Fruit fly (Drosophila melanogaster): ENCODE measurements around the gene CG5937.
A peak's percentile ranks its signal among the peaks of the same experiment; 100 is the strongest.

CG5937 gene

DNA sequence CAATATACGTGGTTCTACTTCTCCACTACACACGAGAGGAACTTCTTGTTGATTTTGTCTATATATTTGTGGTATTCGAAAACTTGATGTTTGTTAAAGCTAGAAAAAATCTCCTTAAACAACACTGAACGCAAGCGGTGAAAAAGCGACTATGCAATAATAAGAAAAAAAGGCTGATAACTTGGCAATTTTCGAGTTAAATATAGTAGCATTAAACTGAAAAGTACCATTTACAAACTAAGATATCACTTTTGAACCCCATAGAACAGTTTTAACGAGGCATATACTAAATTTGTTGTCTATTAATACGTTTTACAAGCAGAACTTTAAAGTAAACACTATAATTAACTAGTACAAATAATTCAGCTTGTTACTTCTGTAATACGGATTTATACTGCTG lies 37.9 kb downstream of the CG5937 start, which contains the start of gene CG4666:
TSS of gene CG4666 (minus strand) at position 101 of the 400 bp plus-strand sequence.
- TF ChIP-seq CG12605 (GFP tag; IDR thresholded peaks at IDR 0.05) (no peak), Pif1B (GFP tag; optimal IDR thresholded peaks at IDR 0.05) (no peak), D1 (tag; optimal IDR thresholded peaks at IDR 0.05) (no peak), CG32121 (GFP tag; IDR thresholded peaks at IDR 0.05) (no peak), CG10348 (GFP tag; IDR thresholded peaks at IDR 0.05) (no peak), CG9948 (tag; optimal IDR thresholded peaks at IDR 0.05) (no peak), CG14655 (GFP tag; optimal IDR thresholded peaks at IDR 0.05) (no peak), CG8159 (tag; optimal IDR thresholded peaks at IDR 0.05) (no peak), CG4496 (GFP tag; IDR thresholded peaks at IDR 0.05) (no peak), Pif1A (GFP tag; optimal IDR thresholded peaks at IDR 0.05) (no peak), rn (GFP tag; IDR thresholded peaks at IDR 0.05) (no peak), Snoo (tag; optimal IDR thresholded peaks at IDR 0.05) (no peak), CG17806 (tag; optimal IDR thresholded peaks at IDR 0.05) (no peak), CG8301 (tag; optimal IDR thresholded peaks at IDR 0.05) (no peak), Ets98B (GFP tag; IDR thresholded peaks at IDR 0.05) (no peak), CG34367 (tag; optimal IDR thresholded peaks at IDR 0.05) (no peak), gl (tag; optimal IDR thresholded peaks at IDR 0.05) (no peak), CG15710 (tag; optimal IDR thresholded peaks at IDR 0.05) (no peak), CG13204 (GFP tag; optimal IDR thresholded peaks at IDR 0.05) (no peak)

DNA sequence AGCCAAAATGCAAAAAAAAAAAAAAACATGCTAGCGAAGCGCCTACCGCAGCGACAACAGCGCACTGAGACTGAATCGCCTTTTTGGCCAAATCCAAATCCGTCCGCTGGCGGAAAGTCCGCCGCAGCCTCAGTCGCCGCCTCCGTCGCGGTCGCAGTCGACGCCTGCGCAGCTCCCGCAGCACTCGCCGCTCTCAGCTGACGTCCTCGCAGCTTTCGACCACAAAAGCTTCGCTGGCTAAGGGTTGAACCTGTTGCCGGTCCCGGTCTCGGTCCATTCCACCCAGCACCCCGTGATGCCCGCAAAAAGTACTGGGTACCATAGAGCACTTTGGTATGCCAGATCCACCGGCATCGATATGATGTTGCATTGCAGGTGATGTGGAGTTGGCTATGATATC lies 41.5 kb downstream of the CG5937 start, which contains the start of gene CG4660:
TSS of gene CG4660 (minus strand) at position 77 of the 400 bp plus-strand sequence.
- TF ChIP-seq D1 (tag; optimal IDR thresholded peaks at IDR 0.05), result no peak
- TF ChIP-seq CG12605 (GFP tag; IDR thresholded peaks at IDR 0.05), result peak; percentile 88

- 0 out of 3 replicates have a peak, but pooled peaks have one; percentile 45 for TF ChIP-seq CG4496 (GFP tag; IDR thresholded peaks at IDR 0.05)
- TF ChIP-seq D1 (tag; optimal IDR thresholded peaks at IDR 0.05), result no peak
- 0 out of 2 replicates have a peak, but pooled peaks have one; percentile 26 for TF ChIP-seq CG32121 (GFP tag; IDR thresholded peaks at IDR 0.05)
- no peak for TF ChIP-seq CG12605 (GFP tag; IDR thresholded peaks at IDR 0.05)
- TF ChIP-seq Ets98B (GFP tag; IDR thresholded peaks at IDR 0.05), result peak; percentile 32; the same call in 1 of the 2 replicates
- peak; percentile 13 for TF ChIP-seq CG13204 (GFP tag; optimal IDR thresholded peaks at IDR 0.05)
Observed at dm6 chrX:6089679-6090460, 50.1 kb downstream of the CG5937 start, which contains the start of gene raptor. Gene raptor, minus strand, starts transcription at chrX:6090201.

- TF ChIP-seq Ets98B (GFP tag; IDR thresholded peaks at IDR 0.05) (peak; percentile 64), CG15710 (tag; optimal IDR thresholded peaks at IDR 0.05) (peak; percentile 30), CG34367 (tag; optimal IDR thresholded peaks at IDR 0.05) (peak; percentile 23), gl (tag; optimal IDR thresholded peaks at IDR 0.05) (no peak), CG9948 (tag; optimal IDR thresholded peaks at IDR 0.05) (peak; percentile 21), CG17806 (tag; optimal IDR thresholded peaks at IDR 0.05) (peak; percentile 24), CG10348 (GFP tag; IDR thresholded peaks at IDR 0.05) (no peak), rn (GFP tag; IDR thresholded peaks at IDR 0.05) (no peak), CG14655 (GFP tag; optimal IDR thresholded peaks at IDR 0.05) (no peak), D1 (tag; optimal IDR thresholded peaks at IDR 0.05) (no peak), Pif1A (GFP tag; optimal IDR thresholded peaks at IDR 0.05) (peak; percentile 59), Pif1B (GFP tag; optimal IDR thresholded peaks at IDR 0.05) (peak; percentile 37), CG8301 (tag; optimal IDR thresholded peaks at IDR 0.05) (peak; percentile 50), fd96Ca (GFP tag; IDR thresholded peaks at IDR 0.05) (peak; percentile 75), CG12605 (GFP tag; IDR thresholded peaks at IDR 0.05) (peak; percentile 54; the same call in 1 of the 2 replicates), CG4496 (GFP tag; IDR thresholded peaks at IDR 0.05) (peak; percentile 56; the same call in 2 of the 3 replicates), CG8159 (tag; optimal IDR thresholded peaks at IDR 0.05) (peak; percentile 12), CG13204 (GFP tag; optimal IDR thresholded peaks at IDR 0.05) (no peak), EcR (GFP tag; optimal IDR thresholded peaks at IDR 0.05) (no peak), CG32121 (GFP tag; IDR thresholded peaks at IDR 0.05) (peak; percentile 67), Snoo (tag; optimal IDR thresholded peaks at IDR 0.05) (peak; percentile 9)
Observed at dm6 chrX:6090809-6091667, 51.2 kb downstream of the CG5937 start, which contains the start of the genes Nep1 and Mipp2. Gene Nep1, plus strand, starts transcription at chrX:6091205. Gene Mipp2, minus strand, starts transcription at chrX:6091471.

- TF ChIP-seq CG34367 (tag; optimal IDR thresholded peaks at IDR 0.05) (no peak), CG14655 (GFP tag; optimal IDR thresholded peaks at IDR 0.05) (peak; percentile 9)
Observed at dm6 chrX:6092235-6092634, 52.4 kb downstream of the CG5937 start.

- TF ChIP-seq EcR (GFP tag; optimal IDR thresholded peaks at IDR 0.05) (no peak), CG4496 (GFP tag; IDR thresholded peaks at IDR 0.05) (no peak), CG8159 (tag; optimal IDR thresholded peaks at IDR 0.05) (no peak), CG9948 (tag; optimal IDR thresholded peaks at IDR 0.05) (no peak), Ets98B (GFP tag; IDR thresholded peaks at IDR 0.05) (no peak), D1 (tag; optimal IDR thresholded peaks at IDR 0.05) (no peak), rn (GFP tag; IDR thresholded peaks at IDR 0.05) (no peak), CG14655 (GFP tag; optimal IDR thresholded peaks at IDR 0.05) (no peak), CG13204 (GFP tag; optimal IDR thresholded peaks at IDR 0.05) (no peak), Pif1B (GFP tag; optimal IDR thresholded peaks at IDR 0.05) (no peak), CG17806 (tag; optimal IDR thresholded peaks at IDR 0.05) (no peak), CG15710 (tag; optimal IDR thresholded peaks at IDR 0.05) (no peak), CG10348 (GFP tag; IDR thresholded peaks at IDR 0.05) (no peak), CG12605 (GFP tag; IDR thresholded peaks at IDR 0.05) (no peak), Pif1A (GFP tag; optimal IDR thresholded peaks at IDR 0.05) (no peak)
Observed at dm6 chrX:6094078-6094477, 54.3 kb downstream of the CG5937 start.
